Fruit fly (Drosophila melanogaster) whole organism, pupa: ENCODE measurements around the gene Arpc1.

ENCODE experiments used
- CG14655 ChIP-seq: fragments of 200-800 bp; sonication (Bioruptor generic); optimal IDR thresholded peaks from 3 replicates; lab custom pipeline; 2017; ENCODE audit warnings: mild to moderate bottlenecking, missing biosample characterization, missing genetic modification reagents, missing genetic modification characterization
- CG17806 ChIP-seq: fragments of 200-800 bp; sonication (Bioruptor generic); optimal IDR thresholded peaks from 2 replicates; lab custom pipeline; 2018; ENCODE audit warnings: missing biosample characterization, mild to moderate bottlenecking, missing genetic modification characterization, moderate library complexity
- CG34367 ChIP-seq: fragments of 200-800 bp; sonication (Bioruptor generic); optimal IDR thresholded peaks from 2 replicates; lab custom pipeline; 2018; ENCODE audit warnings: missing biosample characterization, mild to moderate bottlenecking, missing genetic modification characterization
- CG8159 ChIP-seq: fragments of 200-800 bp; sonication (Bioruptor generic); optimal IDR thresholded peaks from 3 replicates; lab custom pipeline; 2018; ENCODE audit warnings: missing biosample characterization, mild to moderate bottlenecking, missing genetic modification characterization, moderate library complexity
- CG9948 ChIP-seq: fragments of 200-800 bp; sonication (Bioruptor generic); optimal IDR thresholded peaks from 2 replicates; lab custom pipeline; 2018; ENCODE audit warnings: missing biosample characterization, mild to moderate bottlenecking, missing genetic modification characterization, moderate library complexity
- EcR ChIP-seq: fragments of 200-800 bp; sonication (Bioruptor generic); optimal IDR thresholded peaks from 3 replicates; lab custom pipeline; 2019; ENCODE audit warnings: missing biosample characterization, missing genetic modification characterization, mild to moderate bottlenecking, moderate library complexity, missing genetic modification reagents
- Pif1A ChIP-seq: fragments of 200-800 bp; sonication (Bioruptor generic); optimal IDR thresholded peaks from 3 replicates; lab custom pipeline; 2016; ENCODE audit warnings: missing biosample characterization, missing genetic modification characterization
- Pif1B ChIP-seq: fragments of 200-800 bp; sonication (Bioruptor generic); optimal IDR thresholded peaks from 3 replicates; lab custom pipeline; 2016; ENCODE audit warnings: missing biosample characterization, missing genetic modification characterization
- Snoo ChIP-seq: fragments of 200-800 bp; sonication (Bioruptor generic); optimal IDR thresholded peaks from 3 replicates; lab custom pipeline; 2017; ENCODE audit warnings: missing biosample characterization, mild to moderate bottlenecking, missing genetic modification characterization, inconsistent platforms
- rn ChIP-seq: fragments of 200-800 bp; sonication (Bioruptor generic); IDR thresholded peaks from 2 replicates; pipeline ENCODE4 v1.3.6; 2022; ENCODE audit warnings: missing biosample characterization, missing genetic modification characterization

DNA sequence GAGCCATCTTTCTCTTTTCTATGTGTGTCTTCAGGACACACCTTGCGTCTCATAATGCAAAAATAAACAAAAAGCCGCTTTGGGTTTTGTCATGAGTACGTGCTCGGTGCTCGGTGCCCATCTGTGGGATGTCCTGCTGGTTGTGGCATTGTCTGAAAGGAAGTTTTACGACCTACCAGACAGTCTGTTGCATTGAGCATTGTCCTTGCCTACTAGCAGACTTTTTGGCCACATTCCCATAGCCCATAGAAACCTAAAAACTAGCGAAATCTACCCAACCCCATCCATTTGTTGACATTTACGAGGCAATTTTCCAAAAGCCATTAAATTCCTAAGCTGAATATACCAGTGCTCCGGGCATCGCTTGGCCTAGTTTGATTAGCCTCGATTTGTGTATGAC, 21.6 kb upstream of the Arpc1 start:
- TF ChIP-seq CG14655 (GFP tag; lab: Kevin White, UChicago) (no peak), EcR (GFP tag; lab: Kevin White, UChicago) (no peak), Pif1B (GFP tag; lab: Kevin White, UChicago) (no peak), CG17806 (tag; lab: Kevin White, UChicago) (no peak), CG34367 (tag; lab: Kevin White, UChicago) (no peak), Pif1A (GFP tag; lab: Kevin White, UChicago) (no peak), CG8159 (tag; lab: Kevin White, UChicago) (no peak), Snoo (tag; lab: Kevin White, UChicago) (no peak), rn (GFP tag; lab: Robert Waterston, UW) (no peak), CG9948 (tag; lab: Kevin White, UChicago) (no peak)
